Fruit fly (Drosophila melanogaster) whole organism, embryonic: Measurements from ENCODE around the gene Ppi1.

Experiments used
- Ada2b ChIP-seq: fragments of 200-800 bp; sonication (Bioruptor generic); IDR thresholded peaks from 2 replicates; pipeline ENCODE4 v1.3.6; 2022; ENCODE audit warnings: missing biosample characterization, missing genetic modification characterization
- Blimp-1 ChIP-seq: fragments of 200-800 bp; sonication (Bioruptor generic); optimal IDR thresholded peaks from 3 replicates; lab custom pipeline; 2018; ENCODE audit warnings: missing biosample characterization, missing genetic modification characterization, mild to moderate bottlenecking, moderate library complexity, missing genetic modification reagents
- CG10274 ChIP-seq: fragments of 200-800 bp; sonication (Bioruptor generic); optimal IDR thresholded peaks from 3 replicates; lab custom pipeline; 2017; ENCODE audit warnings: missing biosample characterization, mild to moderate bottlenecking, missing genetic modification characterization
- CG10979 ChIP-seq: fragments of 200-800 bp; sonication (Bioruptor generic); optimal IDR thresholded peaks from 2 replicates; lab custom pipeline; 2018; ENCODE audit warnings: missing biosample characterization, mild to moderate bottlenecking, missing genetic modification characterization, moderate library complexity
- CG1233 ChIP-seq: fragments of 200-800 bp; sonication (Bioruptor generic); optimal IDR thresholded peaks from 4 replicates; lab custom pipeline; 2018; ENCODE audit warnings: missing biosample characterization, mild to moderate bottlenecking, missing genetic modification characterization
- CG15479 ChIP-seq: fragments of 200-800 bp; sonication (Bioruptor generic); optimal IDR thresholded peaks from 3 replicates; lab custom pipeline; 2019; ENCODE audit warnings: missing biosample characterization, mild to moderate bottlenecking, missing genetic modification characterization, moderate library complexity
- CG17612 ChIP-seq: fragments of 200-800 bp; sonication (Bioruptor generic); IDR thresholded peaks from 2 replicates; pipeline ENCODE4 v1.3.6; 2022; ENCODE audit warnings: missing biosample characterization, missing genetic modification characterization
- CG2875 ChIP-seq: fragments of 200-800 bp; sonication (Bioruptor generic); optimal IDR thresholded peaks from 2 replicates; lab custom pipeline; 2017; ENCODE audit warnings: missing biosample characterization, mild to moderate bottlenecking, missing genetic modification characterization, missing genetic modification reagents
- CG3065 ChIP-seq: fragments of 200-800 bp; sonication (Bioruptor generic); optimal IDR thresholded peaks from 2 replicates; lab custom pipeline; 2016; ENCODE audit warnings: missing biosample characterization, missing genetic modification characterization
- CG31388 ChIP-seq: fragments of 200-800 bp; sonication (Bioruptor generic); optimal IDR thresholded peaks from 2 replicates; lab custom pipeline; 2016; ENCODE audit warnings: missing biosample characterization, missing genetic modification characterization
- CG4404 ChIP-seq: fragments of 200-800 bp; sonication (Bioruptor generic); IDR thresholded peaks from 2 replicates; pipeline ENCODE4 v1.3.6; 2022; ENCODE audit warnings: missing biosample characterization, missing genetic modification characterization
- CG6813 ChIP-seq: fragments of 200-800 bp; sonication (Bioruptor generic); optimal IDR thresholded peaks from 2 replicates; lab custom pipeline; 2017; ENCODE audit warnings: missing biosample characterization, missing genetic modification characterization, mild to moderate bottlenecking, moderate library complexity, missing genetic modification reagents
- CG7556 ChIP-seq: fragments of 200-800 bp; sonication (Bioruptor generic); optimal IDR thresholded peaks from 2 replicates; lab custom pipeline; 2017; ENCODE audit warnings: missing biosample characterization, mild to moderate bottlenecking, missing genetic modification characterization
- CG7928 ChIP-seq: fragments of 200-800 bp; sonication (Bioruptor generic); optimal IDR thresholded peaks from 2 replicates; lab custom pipeline; 2017; ENCODE audit warnings: missing biosample characterization, mild to moderate bottlenecking, missing genetic modification characterization
- CG7987 ChIP-seq: fragments of 200-800 bp; sonication (Bioruptor generic); optimal IDR thresholded peaks from 2 replicates; lab custom pipeline; 2018; ENCODE audit warnings: missing biosample characterization, mild to moderate bottlenecking, missing genetic modification characterization, moderate library complexity
- CHES-1-like ChIP-seq: fragments of 200-800 bp; sonication (Bioruptor generic); optimal IDR thresholded peaks from 2 replicates; lab custom pipeline; 2016; ENCODE audit warnings: missing biosample characterization, missing genetic modification characterization
- CkIIα-i1 ChIP-seq: fragments of 200-800 bp; sonication (Bioruptor generic); IDR thresholded peaks from 2 replicates; pipeline ENCODE4 v1.3.6; 2022; ENCODE audit warnings: missing biosample characterization, missing genetic modification characterization
- D19B ChIP-seq: fragments of 200-800 bp; sonication (Bioruptor generic); optimal IDR thresholded peaks from 2 replicates; lab custom pipeline; 2017; ENCODE audit warnings: missing biosample characterization, mild to moderate bottlenecking, missing genetic modification characterization
- Eip74EF ChIP-seq, 2 experiments: fragments of 200-800 bp in 1 of 2; fragments of >200 bp in 1 of 2; sonication (Bioruptor generic) in 1 of 2; optimal IDR thresholded peaks; 2 replicates each; lab custom pipeline; 2017 to 2019; ENCODE audit warnings: missing biosample characterization in 2 of 2, missing genetic modification characterization in 2 of 2, mild to moderate bottlenecking in 1 of 2, moderate library complexity in 1 of 2
- HLHmδ ChIP-seq: fragments of 200-800 bp; sonication (Bioruptor generic); optimal IDR thresholded peaks from 2 replicates; lab custom pipeline; 2018; ENCODE audit warnings: missing biosample characterization, mild to moderate bottlenecking, missing genetic modification characterization, moderate library complexity
- MTF-1 ChIP-seq: fragments of 200-800 bp; sonication (Bioruptor generic); optimal IDR thresholded peaks from 2 replicates; lab custom pipeline; 2018; ENCODE audit warnings: missing biosample characterization, mild to moderate bottlenecking, missing genetic modification characterization, borderline replicate concordance
- Med ChIP-seq: fragments of 200-800 bp; sonication (Bioruptor generic); peaks from one replicate; lab custom pipeline; 2016; ENCODE audit warnings: missing biosample characterization, missing genetic modification characterization, mild to moderate bottlenecking, inconsistent platforms, moderate library complexity
- Mes4 ChIP-seq: fragments of 200-800 bp; sonication (Bioruptor generic); optimal IDR thresholded peaks from 2 replicates; lab custom pipeline; 2016; ENCODE audit warnings: missing biosample characterization, missing genetic modification characterization
- Myb ChIP-seq: fragments of 200-800 bp; sonication (Bioruptor generic); optimal IDR thresholded peaks from 2 replicates; lab custom pipeline; 2016; ENCODE audit warnings: missing biosample characterization, missing genetic modification characterization
- Optix ChIP-seq: fragments of 200-800 bp; sonication (Bioruptor generic); IDR thresholded peaks from 3 replicates; pipeline ENCODE4 v1.3.6; 2022; ENCODE audit warnings: missing biosample characterization, missing genetic modification characterization
- Sox102F ChIP-seq: fragments of 200-800 bp; sonication (Bioruptor generic); optimal IDR thresholded peaks from 2 replicates; lab custom pipeline; 2018; ENCODE audit warnings: missing biosample characterization, mild to moderate bottlenecking, missing genetic modification characterization, moderate library complexity
- Xrp1 ChIP-seq: fragments of 200-800 bp; sonication (Bioruptor generic); IDR thresholded peaks from 2 replicates; pipeline ENCODE4 v1.3.6; 2022; ENCODE audit warnings: missing biosample characterization, missing genetic modification characterization
- amos ChIP-seq: fragments of 200-800 bp; sonication (Bioruptor generic); IDR thresholded peaks from 2 replicates; pipeline ENCODE4 v1.3.6; 2022; ENCODE audit warnings: missing biosample characterization, missing genetic modification characterization; ENCODE audit not compliant: partially characterized antibody
- ato ChIP-seq: fragments of 200-800 bp; sonication (Bioruptor generic); IDR thresholded peaks from 2 replicates; pipeline ENCODE4 v1.3.6; 2022; ENCODE audit warnings: missing biosample characterization, missing genetic modification characterization; ENCODE audit not compliant: partially characterized antibody
- chif ChIP-seq, 2 experiments: fragments of 200-800 bp; sonication (Bioruptor generic); optimal IDR thresholded peaks; 3 replicates each; lab custom pipeline; 2016; ENCODE audit warnings: missing biosample characterization in 2 of 2, missing genetic modification characterization in 2 of 2
- cwo ChIP-seq: fragments of 200-800 bp; sonication (Bioruptor generic); optimal IDR thresholded peaks from 3 replicates; lab custom pipeline; 2017; ENCODE audit warnings: missing biosample characterization, missing genetic modification characterization, mild to moderate bottlenecking, moderate library complexity, missing genetic modification reagents
- emc ChIP-seq: fragments of 200-800 bp; sonication (Bioruptor generic); optimal IDR thresholded peaks from 2 replicates; lab custom pipeline; 2016; ENCODE audit warnings: missing biosample characterization, missing genetic modification characterization
- esg ChIP-seq: fragments of 200-800 bp; sonication (Bioruptor generic); conservative IDR thresholded peaks from 2 replicates; pipeline ENCODE4 v1.3.6; 2022; ENCODE audit warnings: missing biosample characterization, missing genetic modification characterization
- eve ChIP-seq, 2 experiments: fragments of >200 bp; optimal IDR thresholded peaks; 2 replicates each; lab custom pipeline; 2017; ENCODE audit warnings: missing biosample characterization in 2 of 2, missing genetic modification characterization in 2 of 2
- fu2 ChIP-seq: fragments of 200-800 bp; sonication (Bioruptor generic); optimal IDR thresholded peaks from 2 replicates; lab custom pipeline; 2016; ENCODE audit warnings: missing biosample characterization, missing genetic modification characterization
- gem ChIP-seq: fragments of 200-800 bp; sonication (Bioruptor generic); optimal IDR thresholded peaks from 2 replicates; lab custom pipeline; 2019; ENCODE audit warnings: missing biosample characterization, mild to moderate bottlenecking, missing genetic modification characterization, moderate library complexity
- gfzf ChIP-seq: fragments of 200-800 bp; sonication (Bioruptor generic); optimal IDR thresholded peaks from 2 replicates; lab custom pipeline; 2016; ENCODE audit warnings: missing biosample characterization, mild to moderate bottlenecking, missing genetic modification characterization, moderate library complexity
- hkb ChIP-seq, 2 experiments: fragments of 200-800 bp in 1 of 2; fragments of >200 bp in 1 of 2; sonication (Bioruptor generic) in 1 of 2; IDR thresholded peaks in 1 of 2; optimal IDR thresholded peaks in 1 of 2; 2 replicates each; pipeline versions ENCODE4 v1.3.6 to Lab custom; 2017 to 2022; ENCODE audit warnings: missing biosample characterization in 1 of 2, missing genetic modification characterization in 1 of 2
- ind ChIP-seq: fragments of 200-800 bp; sonication (Bioruptor generic); optimal IDR thresholded peaks from 3 replicates; lab custom pipeline; 2016; ENCODE audit warnings: missing biosample characterization, missing genetic modification characterization
- mam ChIP-seq: fragments of 200-800 bp; sonication (Bioruptor generic); optimal IDR thresholded peaks from 3 replicates; lab custom pipeline; 2016; ENCODE audit warnings: missing biosample characterization, missing genetic modification characterization
- nom ChIP-seq: fragments of 200-800 bp; sonication (Bioruptor generic); optimal IDR thresholded peaks from 2 replicates; lab custom pipeline; 2017; ENCODE audit warnings: missing biosample characterization, missing genetic modification characterization, mild to moderate bottlenecking, moderate library complexity, missing genetic modification reagents
- odd ChIP-seq: fragments of 200-800 bp; sonication (Bioruptor generic); optimal IDR thresholded peaks from 2 replicates; lab custom pipeline; 2017; ENCODE audit warnings: missing biosample characterization, mild to moderate bottlenecking, missing genetic modification characterization
- otp ChIP-seq: fragments of 200-800 bp; sonication (Bioruptor generic); IDR thresholded peaks from 3 replicates; pipeline ENCODE4, ENCODE4 v1.3.6; 2022; ENCODE audit warnings: missing biosample characterization, missing genetic modification characterization
- row ChIP-seq: fragments of 200-800 bp; sonication (Bioruptor generic); IDR thresholded peaks from 3 replicates; pipeline ENCODE4 v1.3.6; 2022; ENCODE audit warnings: missing biosample characterization, missing genetic modification characterization
- sqz ChIP-seq: fragments of 200-800 bp; sonication (Bioruptor generic); optimal IDR thresholded peaks from 3 replicates; lab custom pipeline; 2018; ENCODE audit warnings: missing biosample characterization, mild to moderate bottlenecking, missing genetic modification characterization
- tio ChIP-seq: fragments of 200-800 bp; sonication (Bioruptor generic); optimal IDR thresholded peaks from 2 replicates; lab custom pipeline; 2017; ENCODE audit warnings: missing biosample characterization, missing genetic modification characterization, inconsistent platforms
- trh ChIP-seq: fragments of 200-800 bp; sonication (Bioruptor generic); optimal IDR thresholded peaks from 2 replicates; lab custom pipeline; 2016; ENCODE audit warnings: missing biosample characterization, missing genetic modification characterization
- zen2 ChIP-seq: fragments of 200-800 bp; sonication (Bioruptor generic); IDR thresholded peaks from 3 replicates; pipeline ENCODE4 v1.3.6; 2022; ENCODE audit warnings: missing biosample characterization, missing genetic modification characterization; ENCODE audit not compliant: partially characterized antibody
- zfh2 ChIP-seq: fragments of 200-800 bp; sonication (Bioruptor generic); optimal IDR thresholded peaks from 2 replicates; lab custom pipeline; 2016; ENCODE audit warnings: missing biosample characterization, missing genetic modification characterization

The Ppi1 gene

dm6 chr3R:30092700-30093044 is 36.2 kb downstream of the Ppi1 start (continued):
- no peak for TF ChIP-seq nom (GFP tag; lab: Kevin White, UChicago)
- TF ChIP-seq fu2 = peak; percentile 80
- peak; percentile 79 for TF ChIP-seq CG2875 (GFP tag; lab: Kevin White, UChicago)
- TF ChIP-seq trh (GFP tag; lab: Kevin White, UChicago) = peak; percentile 3
- TF ChIP-seq ind (GFP tag; lab: Kevin White, UChicago) = peak; percentile 87
- no peak for TF ChIP-seq ato (GFP tag; lab: Robert Waterston, UW)
- TF ChIP-seq HLHmδ (GFP tag; lab: Kevin White, UChicago) = no peak
- peak; percentile 77 for TF ChIP-seq CG6813 (GFP tag; lab: Kevin White, UChicago)
- peak; percentile 57 for TF ChIP-seq emc
- peak; percentile 62 for TF ChIP-seq CG31388 (GFP tag; lab: Kevin White, UChicago)
- peak; percentile 83; the same call in 2 of the 3 replicates for TF ChIP-seq Optix (GFP tag; lab: Robert Waterston, UW)
- TF ChIP-seq D19B = peak; percentile 21
- peak; percentile 89 for TF ChIP-seq mam (GFP tag; lab: Kevin White, UChicago)
- peak; percentile 74 for TF ChIP-seq Myb (GFP tag; lab: Kevin White, UChicago)
- peak; percentile 74 for TF ChIP-seq Mes4
- TF ChIP-seq row = peak; percentile 91
- peak; percentile 68 for TF ChIP-seq odd (GFP tag; lab: Kevin White, UChicago)
- TF ChIP-seq MTF-1 (GFP tag; lab: Kevin White, UChicago) = peak; percentile 50
- TF ChIP-seq otp (GFP tag; lab: Robert Waterston, UW) = peak; percentile 80; the same call in 2 of the 3 replicates
- peak; percentile 99 for TF ChIP-seq Blimp-1 (GFP tag; lab: Kevin White, UChicago)
- TF ChIP-seq CkIIα-i1 = 0 out of 2 replicates have a peak, but pooled peaks have one; percentile 40
- peak; percentile 54 for TF ChIP-seq CG7928 (GFP tag; lab: Kevin White, UChicago)
- peak; percentile 83 for TF ChIP-seq CG7556 (GFP tag; lab: Kevin White, UChicago)
- TF ChIP-seq zen2 (GFP tag; lab: Robert Waterston, UW) = no peak
- TF ChIP-seq zfh2 (GFP tag; lab: Kevin White, UChicago) = peak; percentile 84
- peak; percentile 92 for TF ChIP-seq CG7987 (GFP tag; lab: Kevin White, UChicago)
- peak; percentile 80 to 86 for TF ChIP-seq chif (GFP tag; optimal IDR thresholded peaks at IDR 0.05; lab: Kevin White, UChicago)
- peak; percentile 90 for TF ChIP-seq Xrp1 (GFP tag; lab: Robert Waterston, UW)
- peak; percentile 98 for TF ChIP-seq Med
- TF ChIP-seq CG10979 (tag; lab: Kevin White, UChicago) = peak; percentile 83
- TF ChIP-seq tio (GFP tag; lab: Kevin White, UChicago) = peak; percentile 80
- peak; percentile 63 for TF ChIP-seq CG10274 (GFP tag; lab: Kevin White, UChicago)
- TF ChIP-seq CG4404 (GFP tag; lab: Robert Waterston, UW) = peak; percentile 63
- peak; percentile 89 for TF ChIP-seq CHES-1-like (GFP tag; lab: Kevin White, UChicago)
- TF ChIP-seq amos = no peak
- TF ChIP-seq Ada2b = peak; percentile 85
- TF ChIP-seq CG15479 = no peak
- peak; percentile 71 for TF ChIP-seq CG1233
- TF ChIP-seq eve (GFP tag; optimal IDR thresholded peaks at IDR 0.05; lab: Kevin White, UChicago) = peak in 1 of 2 experiments; percentile 76
- peak; percentile 90 for TF ChIP-seq gem (tag; lab: Kevin White, UChicago)
- peak; percentile 79 for TF ChIP-seq esg (GFP tag; lab: Robert Waterston, UW)
- peak; percentile 76 for TF ChIP-seq CG17612 (GFP tag; lab: Robert Waterston, UW)
- no peak for TF ChIP-seq gfzf (GFP tag; lab: Kevin White, UChicago)
- peak; percentile 29 for TF ChIP-seq CG3065 (GFP tag; lab: Kevin White, UChicago)
- TF ChIP-seq Sox102F (GFP tag; lab: Kevin White, UChicago) = peak; percentile 90
- peak in 1 of 2 experiments; percentile 59 for TF ChIP-seq Eip74EF (GFP tag; optimal IDR thresholded peaks at IDR 0.05; lab: Kevin White, UChicago)
- TF ChIP-seq hkb (optimal IDR thresholded peaks at IDR 0.05; lab: Kevin White, UChicago) = no peak
- TF ChIP-seq hkb (GFP tag; IDR thresholded peaks at IDR 0.05; lab: Robert Waterston, UW) = peak; percentile 92
- TF ChIP-seq cwo = peak; percentile 91
- peak; percentile 17 for TF ChIP-seq sqz
